Worm (Caenorhabditis elegans) whole organism, young adult: ENCODE measurements around the gene utp-20.

Source experiments
- F22D6.2 ChIP-seq: sonication (generic microtip); optimal IDR thresholded peaks from 2 replicates; lab custom pipeline; 2016; ENCODE audit warnings: mild to moderate bottlenecking, missing genetic modification characterization, missing compliant biosample characterization
- F57C9.4 ChIP-seq: sonication (generic microtip); optimal IDR thresholded peaks from 2 replicates; lab custom pipeline; 2017; ENCODE audit warnings: mild to moderate bottlenecking, missing genetic modification characterization, missing compliant biosample characterization
- atf-7 ChIP-seq: sonication (generic microtip); optimal IDR thresholded peaks from 2 replicates; lab custom pipeline; 2017; ENCODE audit warnings: mild to moderate bottlenecking, missing genetic modification characterization, missing compliant biosample characterization
- attf-6 ChIP-seq: fragments of 200-800 bp; sonication (Bioruptor generic); IDR thresholded peaks from 2 replicates; pipeline ENCODE4 v1.3.6; 2022; ENCODE audit warnings: missing genetic modification reagents, missing genetic modification characterization, missing compliant biosample characterization
- ceh-40 ChIP-seq: fragments of 200-800 bp; sonication (Bioruptor generic); IDR thresholded peaks from 2 replicates; pipeline ENCODE4 v1.3.6; 2022; ENCODE audit warnings: missing genetic modification characterization, missing compliant biosample characterization
- die-1 ChIP-seq: sonication (generic microtip); optimal IDR thresholded peaks from 2 replicates; lab custom pipeline; 2016; ENCODE audit warnings: missing genotype, mild to moderate bottlenecking, missing genetic modification characterization, missing compliant biosample characterization
- dpff-1 ChIP-seq: sonication (generic microtip); optimal IDR thresholded peaks from 2 replicates; lab custom pipeline; 2017; ENCODE audit warnings: mild to moderate bottlenecking, missing genetic modification characterization, missing compliant biosample characterization
- egrh-3 ChIP-seq: fragments of 200-800 bp; sonication (Bioruptor generic); IDR thresholded peaks from 2 replicates; pipeline ENCODE4 v1.3.6; 2022; ENCODE audit warnings: missing genetic modification reagents, missing genetic modification characterization, missing compliant biosample characterization
- hrde-1 ChIP-seq: sonication (generic microtip); optimal IDR thresholded peaks from 2 replicates; lab custom pipeline; 2016; ENCODE audit warnings: missing genetic modification characterization, mild to moderate bottlenecking, missing compliant biosample characterization, moderate library complexity, missing genotype, missing genetic modification reagents, borderline replicate concordance
- nhr-27 ChIP-seq: fragments of 200-800 bp; sonication (Bioruptor generic); optimal IDR thresholded peaks from 2 replicates; lab custom pipeline; 2018; ENCODE audit warnings: mild to moderate bottlenecking, missing genetic modification characterization, moderate library complexity, missing compliant biosample characterization
- snpc-1.3 ChIP-seq: sonication (generic microtip); optimal IDR thresholded peaks from 2 replicates; lab custom pipeline; 2017; ENCODE audit warnings: missing genetic modification characterization, mild to moderate bottlenecking, missing compliant biosample characterization, antibody characterized with exemption, moderate library complexity, missing genotype, missing genetic modification reagents; ENCODE audit not compliant: insufficient read depth
- snpc-4 ChIP-seq, 5 experiments: fragments of 150-350 bp in 1 of 5; sonication (generic microtip) in 4 of 5; optimal IDR thresholded peaks; 2 replicates each; lab custom pipeline; 2014 to 2018; ENCODE audit warnings: missing genetic modification characterization in 5 of 5, missing biosample characterization in 3 of 5, antibody characterized with exemption in 2 of 5, mild to moderate bottlenecking in 2 of 5, missing compliant biosample characterization in 2 of 5, missing genotype in 2 of 5, moderate library complexity in 2 of 5, missing genetic modification reagents in 1 of 5
- sptf-2 ChIP-seq: fragments of 200-800 bp; sonication (Bioruptor generic); optimal IDR thresholded peaks from 2 replicates; lab custom pipeline; 2018; ENCODE audit warnings: mild to moderate bottlenecking, missing genetic modification characterization, missing compliant biosample characterization
- tbx-9 ChIP-seq: sonication (generic microtip); optimal IDR thresholded peaks from 2 replicates; lab custom pipeline; 2016; ENCODE audit warnings: borderline replicate concordance, missing genetic modification characterization, inconsistent platforms, missing compliant biosample characterization

DNA sequence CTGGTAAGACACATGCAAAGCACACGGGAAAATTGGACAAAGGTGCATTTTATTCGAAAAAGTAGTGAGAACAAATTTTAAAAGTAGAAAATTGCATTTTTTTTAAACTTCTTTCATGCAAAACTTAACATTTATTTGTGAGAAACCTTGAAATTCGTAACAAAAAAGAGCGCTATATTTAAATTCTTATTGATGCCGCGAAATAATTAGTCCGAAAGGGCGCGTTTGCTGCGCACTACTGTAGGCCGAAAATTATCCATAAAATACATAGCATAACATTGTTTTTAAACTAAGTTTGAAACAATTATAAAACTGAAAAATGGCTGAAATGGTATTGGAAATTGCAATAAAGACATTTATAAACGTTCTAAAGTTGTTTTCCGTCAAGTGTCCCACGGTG is 16.5 kb upstream of the utp-20 start:
- TF ChIP-seq snpc-1.3 (tag; lab: Kevin White, UChicago) (no peak), egrh-3 (GFP tag; lab: Robert Waterston, UW) (no peak), F22D6.2 (tag; lab: Kevin White, UChicago) (no peak), tbx-9 (no peak), atf-7 (tag; lab: Kevin White, UChicago) (no peak), dpff-1 (tag; lab: Kevin White, UChicago) (no peak), F57C9.4 (tag; lab: Kevin White, UChicago) (no peak), hrde-1 (tag; lab: Kevin White, UChicago) (no peak), nhr-27 (tag; lab: Kevin White, UChicago) (no peak), ceh-40 (GFP tag; lab: Robert Waterston, UW) (no peak), attf-6 (no peak), snpc-4 (GFP tag; optimal IDR thresholded peaks at IDR 0.05; lab: Kevin White, UChicago) (no peak), snpc-4 (tag; optimal IDR thresholded peaks at IDR 0.05; lab: Kevin White, UChicago) (no peak), die-1 (no peak), sptf-2 (GFP tag; lab: Kevin White, UChicago) (no peak)
